Fruit fly (Drosophila melanogaster): Measurements from ENCODE around the gene Grp170.

Grp170 gene

dm6 chrX:2301613-2302522 is 27.0 kb upstream of the Grp170 start (continued):
- TF ChIP-seq Gug (GFP tag; IDR thresholded peaks at IDR 0.05) (peak; percentile 76), abd-A (tag; optimal IDR thresholded peaks at IDR 0.05) (no peak), Sox102F (GFP tag; optimal IDR thresholded peaks at IDR 0.05) (peak; percentile 83), grau (tag; optimal IDR thresholded peaks at IDR 0.05) (peak; percentile 81), luna (GFP tag; optimal IDR thresholded peaks at IDR 0.05) (peak; percentile 52), Elba2 (GFP tag; optimal IDR thresholded peaks at IDR 0.05) (no peak), p53 (GFP tag; optimal IDR thresholded peaks at IDR 0.05) (peak; percentile 56), CG32772 (GFP tag; IDR thresholded peaks at IDR 0.05) (peak; percentile 73), CG6254 (GFP tag; optimal IDR thresholded peaks at IDR 0.05) (peak; percentile 77), lbe (GFP tag; optimal IDR thresholded peaks at IDR 0.05) (no peak), fd96Cb (tag; optimal IDR thresholded peaks at IDR 0.05) (peak; percentile 86), Sry-δ (GFP tag; optimal IDR thresholded peaks at IDR 0.05) (peak; percentile 37), zfh1 (GFP tag; IDR thresholded peaks at IDR 0.05) (peak; percentile 80), gcm (GFP tag; optimal IDR thresholded peaks at IDR 0.05) (peak; percentile 76), Spps (tag; optimal IDR thresholded peaks at IDR 0.05) (peak; percentile 55), ftz-f1 (GFP tag; optimal IDR thresholded peaks at IDR 0.05) (no peak), slp2 (GFP tag; optimal IDR thresholded peaks at IDR 0.05) (peak; percentile 86), Taf1 (GFP tag; IDR thresholded peaks at IDR 0.05) (peak; percentile 37; the same call in 1 of the 2 replicates), CG14050 (GFP tag; IDR thresholded peaks at IDR 0.05) (peak; percentile 72), eve (GFP tag; optimal IDR thresholded peaks at IDR 0.05) (peak in 1 of 2 experiments; percentile 96), CG13775 (GFP tag; optimal IDR thresholded peaks at IDR 0.05) (peak; percentile 79), CG15269 (tag; optimal IDR thresholded peaks at IDR 0.05) (peak; percentile 89), CG2712 (tag; optimal IDR thresholded peaks at IDR 0.05) (peak; percentile 84), chif (GFP tag; optimal IDR thresholded peaks at IDR 0.05) (peak; percentile 78 to 86), dati (GFP tag; IDR thresholded peaks at IDR 0.05) (no peak), CG34376 (GFP tag; optimal IDR thresholded peaks at IDR 0.05) (peak; percentile 4), nau (GFP tag; optimal IDR thresholded peaks at IDR 0.05) (peak; percentile 71), CHES-1-like (GFP tag; optimal IDR thresholded peaks at IDR 0.05) (peak; percentile 88), CG8478 (optimal IDR thresholded peaks at IDR 0.05) (no peak), CG17385 (GFP tag; optimal IDR thresholded peaks at IDR 0.05) (peak; percentile 81), amos (GFP tag; IDR thresholded peaks at IDR 0.05; ENCODE audit: partially characterized antibody) (no peak), CG12942 (GFP tag; optimal IDR thresholded peaks at IDR 0.05) (peak; percentile 79), Adf1 (GFP tag; IDR thresholded peaks at IDR 0.05) (0 out of 2 replicates have a peak, but pooled peaks have one; percentile 60), Bgb (GFP tag; IDR thresholded peaks at IDR 0.05; ENCODE audit: partially characterized antibody) (no peak), CG18476 (GFP tag; optimal IDR thresholded peaks at IDR 0.05) (peak; percentile 47), CG6272 (GFP tag; IDR thresholded peaks at IDR 0.05) (peak; percentile 64), CG4730 (GFP tag; IDR thresholded peaks at IDR 0.05) (peak; percentile 67), CG15601 (tag; optimal IDR thresholded peaks at IDR 0.05) (peak; percentile 76), CG12236 (GFP tag; optimal IDR thresholded peaks at IDR 0.05) (peak; percentile 68), kah (GFP tag; optimal IDR thresholded peaks at IDR 0.05) (peak; percentile 61), CG11696 (GFP tag; IDR thresholded peaks at IDR 0.05) (peak; percentile 97), vnd (GFP tag; IDR thresholded peaks at IDR 0.05; ENCODE audit: partially characterized antibody) (no peak), CG15011 (GFP tag; optimal IDR thresholded peaks at IDR 0.05) (peak; percentile 71), Nf-YC (tag; optimal IDR thresholded peaks at IDR 0.05) (peak; percentile 58), mirr (GFP tag; optimal IDR thresholded peaks at IDR 0.05) (no peak), ranshi (GFP tag; IDR thresholded peaks at IDR 0.05) (peak; percentile 83; the same call in 1 of the 2 replicates), CG43689 (GFP tag; IDR thresholded peaks at IDR 0.05) (0 out of 2 replicates have a peak, but pooled peaks have one; percentile 18), Lim3 (GFP tag; IDR thresholded peaks at IDR 0.05) (peak; percentile 63; the same call in 1 of the 2 replicates), HLH3B (GFP tag; IDR thresholded peaks at IDR 0.05) (peak; percentile 81)

Measured in whole organism, embryonic.